Fruit fly (Drosophila melanogaster) whole organism, embryonic: ENCODE measurements around the gene Targ1.

Experiments
- B-H2 ChIP-seq: fragments of 200-800 bp; sonication (Bioruptor generic); optimal IDR thresholded peaks from 2 replicates; lab custom pipeline; 2018; ENCODE audit warnings: missing biosample characterization, mild to moderate bottlenecking, missing genetic modification characterization
- CG10147 ChIP-seq: fragments of 200-800 bp; sonication (Bioruptor generic); optimal IDR thresholded peaks from 2 replicates; lab custom pipeline; 2019; ENCODE audit warnings: missing biosample characterization, mild to moderate bottlenecking, missing genetic modification characterization, moderate library complexity
- CG12071 ChIP-seq: fragments of 200-800 bp; sonication (Bioruptor generic); optimal IDR thresholded peaks from 3 replicates; lab custom pipeline; 2018; ENCODE audit warnings: missing biosample characterization, mild to moderate bottlenecking, missing genetic modification characterization
- CG13894 ChIP-seq: fragments of 200-800 bp; sonication (Bioruptor generic); optimal IDR thresholded peaks from 3 replicates; lab custom pipeline; 2018; ENCODE audit warnings: missing biosample characterization, mild to moderate bottlenecking, missing genetic modification characterization, moderate library complexity
- CG15514 ChIP-seq: fragments of 200-800 bp; sonication (Bioruptor generic); optimal IDR thresholded peaks from 3 replicates; lab custom pipeline; 2017; ENCODE audit warnings: missing biosample characterization, missing genetic modification characterization, mild to moderate bottlenecking, moderate library complexity, missing genetic modification reagents
- CG17186 ChIP-seq: fragments of 200-800 bp; sonication (Bioruptor generic); optimal IDR thresholded peaks from 3 replicates; lab custom pipeline; 2017; ENCODE audit warnings: missing biosample characterization, missing genetic modification reagents, missing genetic modification characterization
- CG17568 ChIP-seq: fragments of 200-800 bp; sonication (Bioruptor generic); optimal IDR thresholded peaks from 2 replicates; lab custom pipeline; 2018; ENCODE audit warnings: missing biosample characterization, mild to moderate bottlenecking, missing genetic modification characterization, moderate library complexity
- CG17612 ChIP-seq: fragments of 200-800 bp; sonication (Bioruptor generic); IDR thresholded peaks from 2 replicates; pipeline ENCODE4 v1.3.6; 2022; ENCODE audit warnings: missing biosample characterization, missing genetic modification characterization
- CG18011 ChIP-seq: fragments of 200-800 bp; sonication (Bioruptor generic); optimal IDR thresholded peaks from 2 replicates; lab custom pipeline; 2017; ENCODE audit warnings: missing biosample characterization, missing genetic modification characterization, mild to moderate bottlenecking, moderate library complexity, missing genotype
- CG18262 ChIP-seq: fragments of 200-800 bp; optimal IDR thresholded peaks from 3 replicates; lab custom pipeline; 2019; ENCODE audit warnings: missing biosample characterization, mild to moderate bottlenecking, missing genetic modification characterization, moderate library complexity
- CG18599 ChIP-seq: fragments of 200-800 bp; sonication (Bioruptor generic); optimal IDR thresholded peaks from 3 replicates; lab custom pipeline; 2017; ENCODE audit warnings: missing biosample characterization, missing genetic modification characterization, mild to moderate bottlenecking, moderate library complexity, missing genetic modification reagents
- CG33557 ChIP-seq: fragments of 200-800 bp; sonication (Bioruptor generic); optimal IDR thresholded peaks from 2 replicates; lab custom pipeline; 2019; ENCODE audit warnings: missing biosample characterization, mild to moderate bottlenecking, missing genetic modification characterization, moderate library complexity
- CG4424 ChIP-seq: fragments of 200-800 bp; sonication (Bioruptor generic); optimal IDR thresholded peaks from 3 replicates; lab custom pipeline; 2016; ENCODE audit warnings: missing biosample characterization, missing genetic modification characterization
- CG6765 ChIP-seq: fragments of 200-800 bp; sonication (Bioruptor generic); optimal IDR thresholded peaks from 3 replicates; lab custom pipeline; 2017; ENCODE audit warnings: missing biosample characterization, mild to moderate bottlenecking, missing genetic modification characterization
- CG6813 ChIP-seq: fragments of 200-800 bp; sonication (Bioruptor generic); optimal IDR thresholded peaks from 2 replicates; lab custom pipeline; 2017; ENCODE audit warnings: missing biosample characterization, missing genetic modification characterization, mild to moderate bottlenecking, moderate library complexity, missing genetic modification reagents
- CG7745 ChIP-seq: fragments of 200-800 bp; sonication (Bioruptor generic); optimal IDR thresholded peaks from 2 replicates; lab custom pipeline; 2018; ENCODE audit warnings: missing biosample characterization, mild to moderate bottlenecking, missing genetic modification characterization, moderate library complexity
- CG9817 ChIP-seq: fragments of 200-800 bp; sonication (Bioruptor generic); optimal IDR thresholded peaks from 2 replicates; lab custom pipeline; 2018; ENCODE audit warnings: missing biosample characterization, mild to moderate bottlenecking, missing genetic modification characterization, moderate library complexity
- Dip3 ChIP-seq: fragments of 200-800 bp; sonication (Bioruptor generic); optimal IDR thresholded peaks from 3 replicates; lab custom pipeline; 2016; ENCODE audit warnings: missing biosample characterization, missing genetic modification characterization
- Elba2 ChIP-seq: fragments of 200-800 bp; sonication (Bioruptor generic); optimal IDR thresholded peaks from 3 replicates; lab custom pipeline; 2016; ENCODE audit warnings: missing biosample characterization, missing genetic modification characterization
- Med ChIP-seq: fragments of 200-800 bp; sonication (Bioruptor generic); peaks from one replicate; lab custom pipeline; 2016; ENCODE audit warnings: missing biosample characterization, missing genetic modification characterization, mild to moderate bottlenecking, inconsistent platforms, moderate library complexity
- NfI ChIP-seq: fragments of 200-800 bp; sonication (Bioruptor generic); optimal IDR thresholded peaks from 3 replicates; lab custom pipeline; 2018; ENCODE audit warnings: missing biosample characterization, mild to moderate bottlenecking, missing genetic modification characterization, moderate library complexity
- Spps ChIP-seq: fragments of 200-800 bp; sonication (Bioruptor generic); optimal IDR thresholded peaks from 2 replicates; lab custom pipeline; 2018; ENCODE audit warnings: missing biosample characterization, mild to moderate bottlenecking, missing genetic modification characterization
- Tbp ChIP-seq: fragments of >200 bp; optimal IDR thresholded peaks from 2 replicates; lab custom pipeline; 2018; ENCODE audit warnings: missing biosample characterization, missing genetic modification characterization
- Trl ChIP-seq, 3 experiments: fragments of >200 bp in 2 of 3; fragments of 200-800 bp in 1 of 3; sonication (Bioruptor generic) in 1 of 3; optimal IDR thresholded peaks; 2 replicates in 1 of 3; 3 replicates in 2 of 3; lab custom pipeline; 2016 to 2017; ENCODE audit warnings: missing biosample characterization in 1 of 3, missing genetic modification characterization in 1 of 3
- abd-A ChIP-seq: fragments of 200-800 bp; sonication (Bioruptor generic); optimal IDR thresholded peaks from 3 replicates; lab custom pipeline; 2019; ENCODE audit warnings: missing biosample characterization, mild to moderate bottlenecking, missing genetic modification characterization, moderate library complexity
- ash1 ChIP-seq: fragments of 200-800 bp; sonication (Bioruptor generic); optimal IDR thresholded peaks from 2 replicates; lab custom pipeline; 2018; ENCODE audit warnings: missing biosample characterization, mild to moderate bottlenecking, missing genetic modification characterization
- cato ChIP-seq: fragments of 200-800 bp; sonication (Bioruptor generic); optimal IDR thresholded peaks from 2 replicates; lab custom pipeline; 2016; ENCODE audit warnings: missing biosample characterization, missing genetic modification characterization, borderline replicate concordance
- cg ChIP-seq: fragments of 200-800 bp; sonication (Bioruptor generic); optimal IDR thresholded peaks from 3 replicates; lab custom pipeline; 2019; ENCODE audit warnings: missing biosample characterization, mild to moderate bottlenecking, missing genetic modification characterization, moderate library complexity
- chinmo ChIP-seq: fragments of 200-800 bp; sonication (Bioruptor generic); IDR thresholded peaks from 4 replicates; pipeline ENCODE4 v1.3.6; 2022; ENCODE audit warnings: missing biosample characterization, missing genetic modification characterization; ENCODE audit not compliant: partially characterized antibody
- chm ChIP-seq: fragments of 200-800 bp; sonication (Bioruptor generic); IDR thresholded peaks from 2 replicates; pipeline ENCODE4 v1.3.6; 2022; ENCODE audit warnings: missing biosample characterization, missing genetic modification characterization
- dan ChIP-seq: fragments of 200-800 bp; sonication (Bioruptor generic); IDR thresholded peaks from 2 replicates; pipeline ENCODE4 v1.3.6; 2022; ENCODE audit warnings: missing biosample characterization, missing genetic modification characterization
- ewg ChIP-seq: fragments of 200-800 bp; sonication (Bioruptor generic); optimal IDR thresholded peaks from 3 replicates; lab custom pipeline; 2017; ENCODE audit warnings: mild to moderate bottlenecking, missing biosample characterization, missing genetic modification reagents, missing genetic modification characterization
- fd96Cb ChIP-seq: fragments of 200-800 bp; sonication (Bioruptor generic); optimal IDR thresholded peaks from 2 replicates; lab custom pipeline; 2018; ENCODE audit warnings: missing biosample characterization, mild to moderate bottlenecking, missing genetic modification characterization, moderate library complexity
- ftz-f1 ChIP-seq: fragments of 200-800 bp; sonication (Bioruptor generic); optimal IDR thresholded peaks from 2 replicates; lab custom pipeline; 2016; ENCODE audit warnings: missing biosample characterization, missing genetic modification characterization
- h ChIP-seq: fragments of >200 bp; optimal IDR thresholded peaks from 2 replicates; lab custom pipeline; 2017
- hbn ChIP-seq: fragments of 200-800 bp; sonication (Bioruptor generic); IDR thresholded peaks from 2 replicates; pipeline ENCODE4 v1.3.6; 2022; ENCODE audit warnings: missing biosample characterization, missing genetic modification characterization; ENCODE audit not compliant: partially characterized antibody
- her ChIP-seq: fragments of 200-800 bp; sonication (Bioruptor generic); optimal IDR thresholded peaks from 2 replicates; lab custom pipeline; 2016; ENCODE audit warnings: missing biosample characterization, missing genetic modification characterization
- klu ChIP-seq: fragments of 200-800 bp; sonication (Bioruptor generic); IDR thresholded peaks from 2 replicates; pipeline ENCODE4 v1.3.6; 2022; ENCODE audit warnings: missing biosample characterization, missing genetic modification characterization
- lmd ChIP-seq: fragments of 200-800 bp; sonication (Bioruptor generic); IDR thresholded peaks from 2 replicates; pipeline ENCODE4 v1.3.6; 2022; ENCODE audit warnings: missing biosample characterization, missing genetic modification characterization
- otp ChIP-seq: fragments of 200-800 bp; sonication (Bioruptor generic); IDR thresholded peaks from 3 replicates; pipeline ENCODE4, ENCODE4 v1.3.6; 2022; ENCODE audit warnings: missing biosample characterization, missing genetic modification characterization
- prd ChIP-seq, 3 experiments: fragments of >200 bp in 2 of 3; fragments of 200-800 bp in 1 of 3; sonication (Bioruptor generic) in 1 of 3; optimal IDR thresholded peaks in 2 of 3; IDR thresholded peaks in 1 of 3; 2 replicates in 2 of 3; 3 replicates in 1 of 3; pipeline versions ENCODE4 v1.3.6 to Lab custom; 2017 to 2022; ENCODE audit warnings: missing biosample characterization in 1 of 3, missing genetic modification characterization in 1 of 3
- pum ChIP-seq: fragments of 200-800 bp; sonication (Bioruptor generic); optimal IDR thresholded peaks from 2 replicates; lab custom pipeline; 2016; ENCODE audit warnings: missing biosample characterization, missing genetic modification characterization
- repo ChIP-seq: fragments of 200-800 bp; sonication (Bioruptor generic); optimal IDR thresholded peaks from 2 replicates; lab custom pipeline; 2016; ENCODE audit warnings: missing biosample characterization, missing genetic modification characterization
- ro ChIP-seq: fragments of 200-800 bp; sonication (Bioruptor generic); IDR thresholded peaks from 2 replicates; pipeline ENCODE4 v1.3.6; 2022; ENCODE audit warnings: missing biosample characterization, missing genetic modification characterization
- row ChIP-seq: fragments of 200-800 bp; sonication (Bioruptor generic); IDR thresholded peaks from 3 replicates; pipeline ENCODE4 v1.3.6; 2022; ENCODE audit warnings: missing biosample characterization, missing genetic modification characterization
- scrt ChIP-seq: fragments of 200-800 bp; sonication (Bioruptor generic); optimal IDR thresholded peaks from 2 replicates; lab custom pipeline; 2018; ENCODE audit warnings: missing biosample characterization, mild to moderate bottlenecking, missing genetic modification characterization, moderate library complexity
- ssp ChIP-seq: fragments of 200-800 bp; sonication (Bioruptor generic); IDR thresholded peaks from 2 replicates; pipeline ENCODE4 v1.3.6; 2022; ENCODE audit warnings: missing biosample characterization, missing genetic modification characterization
- stc ChIP-seq: fragments of 200-800 bp; sonication (Bioruptor generic); IDR thresholded peaks from 2 replicates; pipeline ENCODE4 v1.3.6; 2022; ENCODE audit warnings: missing biosample characterization, missing genetic modification characterization
- vfl ChIP-seq: fragments of 200-800 bp; sonication (Bioruptor generic); optimal IDR thresholded peaks from 2 replicates; lab custom pipeline; 2016; ENCODE audit warnings: missing biosample characterization, missing genetic modification characterization

Targ1 gene

dm6 chr3L:21192024-21192423 lies 10.7 kb downstream of the Targ1 start (continued):
- TF ChIP-seq CG33557 (GFP tag; lab: Kevin White, UChicago) = no peak
- TF ChIP-seq fd96Cb (tag; lab: Kevin White, UChicago) = no peak
- no peak for TF ChIP-seq NfI (GFP tag; lab: Kevin White, UChicago)
- TF ChIP-seq B-H2 (GFP tag; lab: Kevin White, UChicago) = peak; percentile 10
- no peak for TF ChIP-seq dan (GFP tag; lab: Robert Waterston, UW)
- no peak for TF ChIP-seq CG7745
- no peak for TF ChIP-seq Elba2 (GFP tag; lab: Kevin White, UChicago)
- TF ChIP-seq chm (GFP tag; lab: Robert Waterston, UW) = no peak
- no peak for TF ChIP-seq ftz-f1 (GFP tag; lab: Kevin White, UChicago)
- TF ChIP-seq ssp (GFP tag; lab: Robert Waterston, UW) = no peak
- peak; percentile 33 for TF ChIP-seq CG12071 (GFP tag; lab: Kevin White, UChicago)
- TF ChIP-seq vfl (GFP tag; lab: Kevin White, UChicago) = no peak
- TF ChIP-seq Tbp = no peak
- TF ChIP-seq CG17568 (GFP tag; lab: Kevin White, UChicago) = no peak
- TF ChIP-seq hbn = no peak
- no peak for TF ChIP-seq CG10147
- TF ChIP-seq prd (optimal IDR thresholded peaks at IDR 0.05; lab: Kevin White, UChicago) = no peak
- TF ChIP-seq prd (GFP tag; IDR thresholded peaks at IDR 0.05; lab: Robert Waterston, UW) = no peak
- no peak for TF ChIP-seq CG18011 (GFP tag; lab: Kevin White, UChicago)
- no peak for TF ChIP-seq klu (GFP tag; lab: Robert Waterston, UW)
- no peak for TF ChIP-seq h (lab: Kevin White, UChicago)
- no peak for TF ChIP-seq stc (GFP tag; lab: Robert Waterston, UW)
- TF ChIP-seq lmd (GFP tag; lab: Robert Waterston, UW) = no peak
- TF ChIP-seq cato (GFP tag; lab: Kevin White, UChicago) = no peak
- TF ChIP-seq ash1 = no peak
- TF ChIP-seq CG17612 = no peak
- no peak for TF ChIP-seq her (GFP tag; lab: Kevin White, UChicago)
- no peak for TF ChIP-seq ro (GFP tag; lab: Robert Waterston, UW)

- TF ChIP-seq scrt (GFP tag; lab: Kevin White, UChicago) (peak; percentile 99), Trl (optimal IDR thresholded peaks at IDR 0.05; lab: Kevin White, UChicago) (peak; percentile 27 to 54), Trl (GFP tag; optimal IDR thresholded peaks at IDR 0.05; lab: Kevin White, UChicago) (no peak), otp (GFP tag; lab: Robert Waterston, UW) (no peak), cg (GFP tag; lab: Kevin White, UChicago) (peak; percentile 23), Med (GFP tag; lab: Kevin White, UChicago) (peak; percentile 26), CG18599 (GFP tag; lab: Kevin White, UChicago) (no peak), CG13894 (tag; lab: Kevin White, UChicago) (peak; percentile 29), chinmo (GFP tag; lab: Robert Waterston, UW) (0 out of 4 replicates have a peak, but pooled peaks have one; percentile 15), ewg (GFP tag; lab: Kevin White, UChicago) (peak; percentile 30)
- TF ChIP-seq, all 482 proteins: peak for 7
Observed at dm6 chr3L:21186487-21186886, 16.2 kb downstream of the Targ1 start.

DNA sequence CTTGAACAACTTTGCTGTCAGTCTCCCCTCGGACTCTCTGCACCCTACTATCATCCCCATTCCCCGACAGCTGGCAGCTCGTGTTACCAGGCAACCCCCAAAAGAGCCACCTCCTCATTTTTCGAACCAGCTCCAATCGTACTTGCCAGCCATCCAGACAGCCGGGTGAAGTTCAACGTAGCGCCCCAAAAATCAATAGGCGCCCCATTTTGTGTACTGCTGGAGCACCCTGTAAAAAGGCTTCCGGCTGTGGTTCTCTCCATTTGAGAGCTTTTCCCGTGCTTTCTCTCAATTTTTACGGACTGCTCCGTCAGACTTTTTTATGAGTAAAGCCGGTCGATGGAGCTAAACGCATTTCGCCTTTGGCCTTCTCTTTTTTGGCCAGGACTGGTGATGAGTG lies 17.1 kb downstream of the Targ1 start:
- TF ChIP-seq Spps = no peak
- TF ChIP-seq abd-A = peak; percentile 55
- no peak for TF ChIP-seq pum (GFP tag; lab: Kevin White, UChicago)
- TF ChIP-seq CG6813 (GFP tag; lab: Kevin White, UChicago) = no peak
- no peak for TF ChIP-seq repo (GFP tag; lab: Kevin White, UChicago)
- TF ChIP-seq CG18262 (tag; lab: Kevin White, UChicago) = no peak
- TF ChIP-seq CG15514 (GFP tag; lab: Kevin White, UChicago) = peak; percentile 97
- TF ChIP-seq CG4424 = no peak
- peak; percentile 38; the same call in 1 of the 3 replicates for TF ChIP-seq row
- peak; percentile 13 for TF ChIP-seq CG6765
- TF ChIP-seq Dip3 = no peak
- TF ChIP-seq CG9817 (tag; lab: Kevin White, UChicago) = no peak
- TF ChIP-seq CG17186 (GFP tag; lab: Kevin White, UChicago) = no peak
